Fruit fly (Drosophila melanogaster): ENCODE data around the gene CG3164.

CG3164 gene

DNA sequence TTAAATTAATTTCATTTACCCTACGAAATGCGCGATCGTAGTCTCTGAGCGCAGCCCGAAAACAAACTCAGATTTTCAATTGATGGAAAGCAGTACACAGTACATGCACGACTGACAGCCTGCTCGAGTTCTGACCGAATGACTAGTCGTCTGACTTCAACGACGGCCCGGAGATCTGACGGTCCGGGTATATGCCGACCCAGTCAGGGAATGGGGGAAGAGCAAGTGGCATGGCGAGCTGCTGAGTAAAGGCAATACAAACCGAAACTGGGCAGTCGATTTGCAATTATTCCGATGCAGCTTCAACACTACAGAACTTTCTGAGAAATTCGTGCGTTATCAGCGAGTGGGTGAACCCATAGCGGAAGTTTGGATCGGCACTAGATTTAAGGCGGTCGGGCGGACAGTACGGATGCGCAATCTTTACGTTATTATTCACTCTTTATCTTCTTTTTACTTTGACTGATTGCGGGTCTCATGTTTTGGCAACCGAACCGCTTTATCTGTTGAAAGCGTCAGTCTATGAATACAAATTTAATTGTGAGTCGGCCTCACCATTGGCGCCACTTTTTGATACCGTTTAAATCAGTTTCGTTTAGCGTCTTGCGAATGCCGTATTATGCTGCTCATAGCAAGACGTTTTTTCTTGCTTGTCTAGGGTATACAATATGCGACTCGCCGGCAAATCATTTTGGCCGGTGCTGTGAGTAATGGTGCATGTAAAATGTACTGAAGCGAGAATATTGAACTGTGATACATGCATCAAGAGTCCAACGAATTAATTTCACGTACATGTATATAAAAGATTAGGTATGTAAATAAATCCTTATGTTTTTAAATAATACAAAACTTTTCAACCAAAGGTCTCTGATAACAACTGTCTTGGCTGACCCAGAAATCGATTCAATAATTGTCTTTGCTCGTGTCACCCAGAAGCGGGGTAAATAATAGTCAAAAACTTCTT lies 9.8 kb downstream of the CG3164 start (continued):
- TF ChIP-seq otp (GFP tag; IDR thresholded peaks at IDR 0.05) (no peak), Spps (tag; optimal IDR thresholded peaks at IDR 0.05) (no peak), org-1 (GFP tag; optimal IDR thresholded peaks at IDR 0.05) (no peak), emc (GFP tag; optimal IDR thresholded peaks at IDR 0.05) (no peak), Jarid2 (GFP tag; optimal IDR thresholded peaks at IDR 0.05) (no peak), CG10366 (GFP tag; IDR thresholded peaks at IDR 0.05) (no peak), CrebB (tag; optimal IDR thresholded peaks at IDR 0.05) (no peak), CG10565 (GFP tag; optimal IDR thresholded peaks at IDR 0.05) (no peak), HLH54F (GFP tag; optimal IDR thresholded peaks at IDR 0.05) (no peak), kah (GFP tag; optimal IDR thresholded peaks at IDR 0.05) (no peak), pan (optimal IDR thresholded peaks at IDR 0.05) (no peak), pan (GFP tag; optimal IDR thresholded peaks at IDR 0.05 in 1 of 2, IDR thresholded peaks at IDR 0.05 in 1 of 2) (no peak), CG4854 (GFP tag; optimal IDR thresholded peaks at IDR 0.05) (no peak), CG15601 (tag; optimal IDR thresholded peaks at IDR 0.05) (no peak), bigmax (GFP tag; optimal IDR thresholded peaks at IDR 0.05) (no peak), Sox102F (GFP tag; optimal IDR thresholded peaks at IDR 0.05) (no peak), CG14965 (GFP tag; optimal IDR thresholded peaks at IDR 0.05; ENCODE audit: borderline replicate concordance) (no peak), CG30403 (GFP tag; optimal IDR thresholded peaks at IDR 0.05) (no peak), dm (GFP tag; optimal IDR thresholded peaks at IDR 0.05) (no peak), MTF-1 (GFP tag; optimal IDR thresholded peaks at IDR 0.05; ENCODE audit: borderline replicate concordance) (no peak), CG5953 (GFP tag; IDR thresholded peaks at IDR 0.05) (no peak), CG30431 (GFP tag; optimal IDR thresholded peaks at IDR 0.05) (no peak), sob (GFP tag; IDR thresholded peaks at IDR 0.05) (no peak), Elba2 (GFP tag; optimal IDR thresholded peaks at IDR 0.05) (no peak), Adf1 (GFP tag; IDR thresholded peaks at IDR 0.05) (no peak), fd96Cb (tag; optimal IDR thresholded peaks at IDR 0.05) (no peak), D (optimal IDR thresholded peaks at IDR 0.05) (no peak), D (GFP tag; optimal IDR thresholded peaks at IDR 0.05) (no peak), hbn (GFP tag; IDR thresholded peaks at IDR 0.05; ENCODE audit: partially characterized antibody) (no peak), Xbp1 (GFP tag; optimal IDR thresholded peaks at IDR 0.05) (no peak), ftz-f1 (GFP tag; optimal IDR thresholded peaks at IDR 0.05) (no peak), HHEX (GFP tag; optimal IDR thresholded peaks at IDR 0.05) (no peak), CG11456 (GFP tag; IDR thresholded peaks at IDR 0.05) (0 out of 3 replicates have a peak, but pooled peaks have one; percentile 11), CG2875 (GFP tag; optimal IDR thresholded peaks at IDR 0.05) (no peak), CG32772 (GFP tag; IDR thresholded peaks at IDR 0.05) (no peak), fru (optimal IDR thresholded peaks at IDR 0.05) (no peak), Atf3 (GFP tag; optimal IDR thresholded peaks at IDR 0.05) (no peak), CG17359 (tag; optimal IDR thresholded peaks at IDR 0.05) (peak; percentile 14), CG1603 (tag; optimal IDR thresholded peaks at IDR 0.05) (peak; percentile 3), eve (GFP tag; optimal IDR thresholded peaks at IDR 0.05) (peak in 1 of 2 experiments; percentile 66), gem (tag; optimal IDR thresholded peaks at IDR 0.05) (peak; percentile 26), Deaf1 (tag; optimal IDR thresholded peaks at IDR 0.05) (peak; percentile 58), BtbVII (GFP tag; optimal IDR thresholded peaks at IDR 0.05) (no peak), trh (GFP tag; optimal IDR thresholded peaks at IDR 0.05) (no peak), vnd (GFP tag; IDR thresholded peaks at IDR 0.05; ENCODE audit: partially characterized antibody) (no peak), Tbp (GFP tag; optimal IDR thresholded peaks at IDR 0.05) (no peak), CG2120 (GFP tag; optimal IDR thresholded peaks at IDR 0.05) (peak; percentile 44), corto (GFP tag; optimal IDR thresholded peaks at IDR 0.05) (no peak), Mrtf (GFP tag; IDR thresholded peaks at IDR 0.05) (no peak), CG10431 (GFP tag; optimal IDR thresholded peaks at IDR 0.05) (no peak)

Data from whole organism, embryonic.